Worm (Caenorhabditis elegans) whole organism, L4/young adult: Measurements from ENCODE around the gene drd-10.

Experiments used
- W03F9.2 ChIP-seq: fragments of 150-350 bp; optimal IDR thresholded peaks from 2 replicates; lab custom pipeline; 2014; ENCODE audit warnings: missing biosample characterization, missing genetic modification characterization
- dao-5 ChIP-seq: sonication (generic microtip); optimal IDR thresholded peaks from 2 replicates; lab custom pipeline; 2016; ENCODE audit warnings: missing genotype, missing genetic modification characterization, moderate library complexity, missing compliant biosample characterization
- him-1 ChIP-seq: sonication (generic microtip); optimal IDR thresholded peaks from 2 replicates; lab custom pipeline; 2016; ENCODE audit warnings: missing genotype, missing genetic modification reagents, missing genetic modification characterization, missing compliant biosample characterization

drd-10 gene

DNA sequence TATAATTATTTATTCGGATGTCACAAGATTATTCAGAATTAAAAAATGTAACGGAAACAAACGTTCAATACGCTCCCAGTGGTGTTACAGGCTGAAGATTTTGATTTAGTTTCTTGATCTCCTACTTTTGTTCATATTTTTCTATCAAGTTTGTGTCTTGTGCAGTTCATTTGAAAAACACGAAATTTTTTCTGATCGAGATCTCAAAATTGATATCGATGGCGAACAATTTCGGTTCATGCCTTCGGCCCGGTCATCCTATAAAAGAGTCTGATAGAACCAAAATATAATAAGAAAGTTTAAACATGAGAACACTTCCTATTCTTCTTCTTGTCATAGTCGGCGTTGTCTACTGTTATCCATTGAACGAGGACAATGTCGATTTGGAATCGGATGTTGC is at the start of gene drd-10:
TSS of gene drd-10 (plus strand) at position 301 of the 400 bp plus-strand sequence.
- TF ChIP-seq him-1 (tag; lab: Kevin White, UChicago) (no peak), W03F9.2 (no peak), dao-5 (tag; lab: Kevin White, UChicago) (no peak)

- TF ChIP-seq dao-5 (tag; lab: Kevin White, UChicago) (no peak), him-1 (tag; lab: Kevin White, UChicago) (no peak)
Observed at ce11 chrV:6969950-6970532, 37.4 kb upstream of the drd-10 start, which contains the start of gene ptr-15. TSS of gene ptr-15 (minus strand) at chrV:6970000.

- TF ChIP-seq dao-5 (tag; lab: Kevin White, UChicago) (no peak), W03F9.2 (no peak), him-1 (tag; lab: Kevin White, UChicago) (no peak)
Observed at ce11 chrV:6971567-6971966, 35.8 kb upstream of the drd-10 start, which contains the start of gene srx-59. TSS of gene srx-59 (plus strand) at chrV:6971867.

DNA sequence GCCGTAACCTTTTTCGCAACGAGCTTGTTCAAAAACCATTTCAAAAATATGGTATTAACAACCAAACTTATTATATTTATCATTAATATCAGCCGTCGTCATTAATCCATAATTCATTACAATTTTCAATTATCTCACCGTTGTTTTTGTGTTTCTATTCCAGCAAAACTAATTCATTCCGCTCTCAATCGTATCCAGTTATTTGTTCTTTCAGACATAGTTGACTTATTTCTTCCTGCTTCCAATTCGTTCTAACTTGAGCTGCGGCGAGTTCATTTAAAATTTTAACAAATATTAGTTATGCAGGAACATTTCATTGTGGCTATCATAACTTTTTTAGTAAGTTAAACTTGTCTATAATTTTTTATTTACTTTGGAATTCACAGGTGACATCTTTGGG is 31.4 kb upstream of the drd-10 start, which contains the start of gene srx-16:
TSS of gene srx-16 (plus strand) at position 301 of the 400 bp plus-strand sequence.
- TF ChIP-seq W03F9.2 (no peak), him-1 (tag; lab: Kevin White, UChicago) (no peak), dao-5 (tag; lab: Kevin White, UChicago) (no peak)

DNA sequence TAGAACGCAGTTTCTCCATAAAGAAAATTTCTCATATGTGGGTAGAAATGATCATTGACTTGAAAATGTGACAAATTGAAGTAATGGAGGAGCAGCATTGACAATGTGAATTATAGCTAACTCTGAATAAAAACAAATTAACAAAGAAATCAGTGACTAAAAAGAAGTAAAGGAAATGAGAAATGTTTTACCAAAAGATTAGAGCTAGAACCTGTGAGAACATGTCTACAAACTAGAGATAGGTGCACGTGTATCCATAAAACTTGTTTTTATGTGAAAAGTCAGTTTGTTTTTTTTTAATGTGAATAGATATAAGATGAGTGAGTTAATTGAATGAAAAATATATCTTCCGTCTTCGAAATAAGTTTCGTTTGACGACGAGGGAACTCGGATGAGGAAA is 28.4 kb upstream of the drd-10 start, which contains the start of gene sre-12:
TSS of gene sre-12 (minus strand) at position 101 of the 400 bp plus-strand sequence.
- no peak for TF ChIP-seq him-1 (tag; lab: Kevin White, UChicago)
- no peak for TF ChIP-seq dao-5 (tag; lab: Kevin White, UChicago)
- no peak for TF ChIP-seq W03F9.2

DNA sequence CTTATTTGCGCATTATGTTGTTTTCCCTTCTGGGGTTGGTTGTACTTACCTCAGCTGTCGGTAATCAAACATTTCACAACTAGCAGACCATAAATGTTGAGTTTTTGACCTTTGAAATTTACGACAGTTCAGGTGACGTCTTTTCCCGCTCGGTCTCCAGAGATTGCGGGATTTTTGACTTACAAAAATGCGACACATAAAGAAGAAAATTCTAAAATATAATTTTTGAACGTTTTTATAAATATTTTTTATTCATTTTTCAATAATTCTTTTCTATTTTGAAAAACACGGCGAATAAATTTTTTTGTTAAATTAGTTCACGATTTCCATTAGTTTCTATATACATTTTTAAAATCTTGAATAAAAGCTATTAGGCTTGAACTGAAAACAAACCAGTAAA is 24.6 kb upstream of the drd-10 start, which contains the start of gene nhr-161:
TSS of gene nhr-161 (minus strand) at position 101 of the 400 bp plus-strand sequence.
- no peak for TF ChIP-seq W03F9.2
- TF ChIP-seq him-1 (tag; lab: Kevin White, UChicago) = no peak
- TF ChIP-seq dao-5 (tag; lab: Kevin White, UChicago) = no peak

ce11 chrV:6985943-6986342 is 21.5 kb upstream of the drd-10 start, which contains the start of gene nhr-163:
TSS of gene nhr-163 (minus strand) at chrV:6986043.
- TF ChIP-seq W03F9.2 (no peak), dao-5 (tag; lab: Kevin White, UChicago) (no peak), him-1 (tag; lab: Kevin White, UChicago) (no peak)

DNA sequence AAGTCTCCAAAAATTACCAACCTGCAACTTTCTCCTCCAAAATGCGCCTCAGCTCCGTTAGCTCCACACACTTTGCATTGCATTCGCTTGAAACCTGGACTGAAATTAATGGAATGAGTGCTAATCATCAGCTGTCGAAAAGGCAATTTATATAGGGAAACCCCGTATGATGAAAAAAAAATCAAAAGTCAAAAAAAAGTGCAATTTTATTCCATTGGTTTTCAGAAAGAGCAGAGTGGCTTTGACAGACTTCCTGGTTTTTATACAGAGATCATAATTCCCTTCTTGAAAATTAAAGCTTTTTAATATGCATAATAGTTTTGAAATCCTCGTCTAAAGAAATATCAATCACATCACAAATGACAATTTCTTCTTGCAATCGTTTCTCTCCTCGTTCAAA is 19.7 kb upstream of the drd-10 start, which contains the start of gene nhr-139:
TSS of gene nhr-139 (minus strand) at position 101 of the 400 bp plus-strand sequence.
- no peak for TF ChIP-seq dao-5 (tag; lab: Kevin White, UChicago)
- TF ChIP-seq him-1 (tag; lab: Kevin White, UChicago) = no peak
- no peak for TF ChIP-seq W03F9.2

DNA sequence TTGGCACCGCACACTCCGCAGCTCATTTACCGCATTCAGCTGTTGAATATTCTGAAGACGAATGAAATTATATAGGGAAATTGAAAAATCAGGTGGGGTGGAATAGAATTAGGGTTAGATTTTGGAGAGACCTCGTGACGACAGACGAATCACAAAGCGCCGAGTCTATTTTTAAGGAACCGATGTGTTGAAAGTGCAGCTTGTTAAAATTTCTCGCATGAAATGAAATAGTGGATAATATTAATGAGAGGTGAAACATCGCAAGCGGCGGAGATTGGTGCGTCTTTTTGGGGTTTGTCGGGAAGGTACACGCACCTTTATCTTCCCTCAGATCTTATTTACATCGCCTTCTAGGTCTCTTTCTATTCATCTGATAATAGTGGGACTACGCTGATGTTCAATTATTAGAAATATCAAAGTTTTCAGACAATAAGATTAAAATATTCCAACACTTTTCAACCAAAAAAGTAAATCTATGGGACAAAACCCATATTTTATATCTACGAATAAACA is 17.7 kb upstream of the drd-10 start, which contains the start of gene nhr-140:
TSS of gene nhr-140 (minus strand) at position 51 of the 513 bp plus-strand sequence.
- TF ChIP-seq dao-5 (tag; lab: Kevin White, UChicago) = no peak
- no peak for TF ChIP-seq him-1 (tag; lab: Kevin White, UChicago)
- TF ChIP-seq W03F9.2 = no peak

- no peak for TF ChIP-seq W03F9.2
Observed at ce11 chrV:6991771-6992170, 15.6 kb upstream of the drd-10 start, which contains the start of gene nhr-162. TSS of gene nhr-162 (minus strand) at chrV:6991871.

- no peak for TF ChIP-seq W03F9.2
Observed at ce11 chrV:6993999-6994398, 13.4 kb upstream of the drd-10 start.

- TF ChIP-seq dao-5 (tag; lab: Kevin White, UChicago) = no peak
Observed at ce11 chrV:6997041-6997552, 10.3 kb upstream of the drd-10 start, which contains the start of gene nhr-107. TSS of gene nhr-107 (minus strand) at chrV:6997091.

ce11 chrV:6998303-6998884 is 9.0 kb upstream of the drd-10 start, which contains the start of gene nhr-42:
TSS of gene nhr-42 (plus strand) at chrV:6998819.
- TF ChIP-seq W03F9.2 = no peak
- TF ChIP-seq him-1 (tag; lab: Kevin White, UChicago) = no peak
- no peak for TF ChIP-seq dao-5 (tag; lab: Kevin White, UChicago)

- TF ChIP-seq him-1 (tag; lab: Kevin White, UChicago) (no peak), W03F9.2 (no peak), dao-5 (tag; lab: Kevin White, UChicago) (no peak)
Observed at ce11 chrV:7000734-7001133, 6.7 kb upstream of the drd-10 start.
